Fruit fly (Drosophila melanogaster): ENCODE results near the gene KrT95D.

Gene KrT95D

dm6 chr3R:23995460-23995859, 36.2 kb downstream of the KrT95D start, which contains the start of gene CG33108 (continued):
- no peak; the same call in 2 of the 3 replicates for TF ChIP-seq CG34224 (GFP tag; IDR thresholded peaks at IDR 0.05; ENCODE audit: partially characterized antibody)
- TF ChIP-seq Gug (GFP tag; IDR thresholded peaks at IDR 0.05): no peak
- no peak for TF ChIP-seq CG1529 (GFP tag; optimal IDR thresholded peaks at IDR 0.05)
- TF ChIP-seq CG12942 (GFP tag; optimal IDR thresholded peaks at IDR 0.05): no peak
- TF ChIP-seq ken (GFP tag; IDR thresholded peaks at IDR 0.05): no peak
- TF ChIP-seq CG8290 (GFP tag; optimal IDR thresholded peaks at IDR 0.05): no peak
- TF ChIP-seq CG8290 (tag; optimal IDR thresholded peaks at IDR 0.05): peak in 1 of 2 experiments; percentile 18
- TF ChIP-seq dysf (GFP tag; IDR thresholded peaks at IDR 0.05): no peak
- TF ChIP-seq danr (GFP tag; IDR thresholded peaks at IDR 0.05): no peak
- no peak for TF ChIP-seq CG4360 (GFP tag; IDR thresholded peaks at IDR 0.05)
- TF ChIP-seq CG18599 (GFP tag; optimal IDR thresholded peaks at IDR 0.05): no peak
- no peak for TF ChIP-seq CG15269 (tag; optimal IDR thresholded peaks at IDR 0.05)
- TF ChIP-seq tup (GFP tag; optimal IDR thresholded peaks at IDR 0.05): no peak
- TF ChIP-seq grn (GFP tag; optimal IDR thresholded peaks at IDR 0.05): no peak
- no peak for TF ChIP-seq CG7987 (GFP tag; optimal IDR thresholded peaks at IDR 0.05)
- TF ChIP-seq CG2120 (GFP tag; optimal IDR thresholded peaks at IDR 0.05): peak; percentile 23
- peak; percentile 36; the same call in 1 of the 2 replicates for TF ChIP-seq bbx (GFP tag; IDR thresholded peaks at IDR 0.05; ENCODE audit: partially characterized antibody)
- no peak for TF ChIP-seq Fer2 (tag; optimal IDR thresholded peaks at IDR 0.05)
- TF ChIP-seq MBD-R2 (GFP tag; IDR thresholded peaks at IDR 0.05): peak; percentile 38; the same call in 1 of the 2 replicates
- no peak for TF ChIP-seq tgo (GFP tag; IDR thresholded peaks at IDR 0.05)
- no peak for TF ChIP-seq Taf1 (GFP tag; IDR thresholded peaks at IDR 0.05)
- TF ChIP-seq CG13296 (GFP tag; optimal IDR thresholded peaks at IDR 0.05): no peak
- TF ChIP-seq Mes4 (GFP tag; optimal IDR thresholded peaks at IDR 0.05): no peak
- no peak for TF ChIP-seq CG16813 (GFP tag; IDR thresholded peaks at IDR 0.05; ENCODE audit: partially characterized antibody)
- TF ChIP-seq CG6791 (GFP tag; IDR thresholded peaks at IDR 0.05; ENCODE audit: partially characterized antibody): no peak
- TF ChIP-seq Ssrp (tag; optimal IDR thresholded peaks at IDR 0.05): no peak
- TF ChIP-seq ham (GFP tag; IDR thresholded peaks at IDR 0.05): no peak
- TF ChIP-seq CG12391 (tag; optimal IDR thresholded peaks at IDR 0.05): peak; percentile 2
- no peak for TF ChIP-seq CG33557 (GFP tag; optimal IDR thresholded peaks at IDR 0.05)
- TF ChIP-seq CG3995 (GFP tag; optimal IDR thresholded peaks at IDR 0.05): peak; percentile 57
- no peak for TF ChIP-seq Mrtf (GFP tag; IDR thresholded peaks at IDR 0.05)
- no peak for TF ChIP-seq CG3726 (GFP tag; IDR thresholded peaks at IDR 0.05)
- no peak for TF ChIP-seq CG12236 (GFP tag; optimal IDR thresholded peaks at IDR 0.05)
- TF ChIP-seq BEAF-32 (GFP tag; optimal IDR thresholded peaks at IDR 0.05): peak; percentile 7
- TF ChIP-seq Dfd (GFP tag; optimal IDR thresholded peaks at IDR 0.05): no peak
- TF ChIP-seq CG11723 (GFP tag; optimal IDR thresholded peaks at IDR 0.05): no peak
- no peak for TF ChIP-seq lov (optimal IDR thresholded peaks at IDR 0.05)
- no peak for TF ChIP-seq lov (GFP tag; IDR thresholded peaks at IDR 0.05)
- TF ChIP-seq CG4282 (GFP tag; optimal IDR thresholded peaks at IDR 0.05): no peak
- TF ChIP-seq lab (GFP tag; optimal IDR thresholded peaks at IDR 0.05): no peak
- no peak for TF ChIP-seq Bdp1 (GFP tag; optimal IDR thresholded peaks at IDR 0.05)
- TF ChIP-seq CG3065 (GFP tag; optimal IDR thresholded peaks at IDR 0.05): no peak
- no peak for TF ChIP-seq ap (GFP tag; IDR thresholded peaks at IDR 0.05)
- TF ChIP-seq ftz-f1 (GFP tag; optimal IDR thresholded peaks at IDR 0.05): no peak
- peak; percentile 24 for TF ChIP-seq sens (GFP tag)
- no peak for TF ChIP-seq cato (GFP tag; optimal IDR thresholded peaks at IDR 0.05; ENCODE audit: borderline replicate concordance)
- no peak for TF ChIP-seq rib (GFP tag; IDR thresholded peaks at IDR 0.05)
- TF ChIP-seq hbn (GFP tag; IDR thresholded peaks at IDR 0.05; ENCODE audit: partially characterized antibody): no peak
- TF ChIP-seq D (optimal IDR thresholded peaks at IDR 0.05): no peak
- TF ChIP-seq D (GFP tag; optimal IDR thresholded peaks at IDR 0.05): no peak
- no peak for TF ChIP-seq CG4328 (GFP tag; optimal IDR thresholded peaks at IDR 0.05)
- TF ChIP-seq Oaz (GFP tag; IDR thresholded peaks at IDR 0.05): no peak
- no peak for TF ChIP-seq CG3407 (GFP tag; optimal IDR thresholded peaks at IDR 0.05)

Data from whole organism, embryonic.